Fruit fly (Drosophila melanogaster): ENCODE measurements around the gene Gdap1.

The Gdap1 gene

dm6 chr3L:5188402-5188801, 46.6 kb downstream of the Gdap1 start (continued):
- TF ChIP-seq tin (GFP tag; optimal IDR thresholded peaks at IDR 0.05) (no peak), CG1603 (tag; optimal IDR thresholded peaks at IDR 0.05) (peak; percentile 12), Awh (GFP tag; IDR thresholded peaks at IDR 0.05) (no peak), nerfin-1 (tag; optimal IDR thresholded peaks at IDR 0.05) (no peak), Ssrp (tag; optimal IDR thresholded peaks at IDR 0.05) (peak; percentile 2), bsh (GFP tag; optimal IDR thresholded peaks at IDR 0.05) (peak; percentile 33 to 53), CG4854 (GFP tag; optimal IDR thresholded peaks at IDR 0.05) (no peak), odd (GFP tag; optimal IDR thresholded peaks at IDR 0.05) (no peak), Dp (GFP tag; optimal IDR thresholded peaks at IDR 0.05) (no peak), mam (GFP tag; optimal IDR thresholded peaks at IDR 0.05) (peak; percentile 26), CG12744 (GFP tag; optimal IDR thresholded peaks at IDR 0.05) (no peak), scrt (GFP tag; optimal IDR thresholded peaks at IDR 0.05) (peak; percentile 2), CG18011 (GFP tag; optimal IDR thresholded peaks at IDR 0.05) (peak; percentile 6), CG13775 (GFP tag; optimal IDR thresholded peaks at IDR 0.05) (peak; percentile 18), HLH3B (GFP tag; IDR thresholded peaks at IDR 0.05) (0 out of 2 replicates have a peak, but pooled peaks have one; percentile 32), CG3838 (GFP tag; optimal IDR thresholded peaks at IDR 0.05) (no peak), CG10654 (GFP tag; optimal IDR thresholded peaks at IDR 0.05) (no peak)

All from whole organism, embryonic.